Fruit fly (Drosophila melanogaster): Measurements from ENCODE around the gene rod.

The rod gene

dm6 chr3R:31627186-31627585, 46.4 kb downstream of the rod start:
- TF ChIP-seq CG4496 (GFP tag; IDR thresholded peaks at IDR 0.05), result peak; percentile 25; the same call in 1 of the 3 replicates
- peak; percentile 51 for TF ChIP-seq Ets98B (GFP tag; IDR thresholded peaks at IDR 0.05)
- no peak for TF ChIP-seq CG34367 (tag; optimal IDR thresholded peaks at IDR 0.05)
- no peak for TF ChIP-seq Pif1B (GFP tag; optimal IDR thresholded peaks at IDR 0.05)
- TF ChIP-seq Pif1A (GFP tag; optimal IDR thresholded peaks at IDR 0.05), result no peak
- no peak for TF ChIP-seq CG10348 (GFP tag; IDR thresholded peaks at IDR 0.05)
- no peak for TF ChIP-seq EcR (GFP tag; optimal IDR thresholded peaks at IDR 0.05)
- TF ChIP-seq gl (tag; optimal IDR thresholded peaks at IDR 0.05), result no peak
- TF ChIP-seq CG9948 (tag; optimal IDR thresholded peaks at IDR 0.05), result no peak
- TF ChIP-seq Snoo (tag; optimal IDR thresholded peaks at IDR 0.05), result no peak
- peak; percentile 57; the same call in 1 of the 3 replicates for TF ChIP-seq fd96Ca (GFP tag; IDR thresholded peaks at IDR 0.05)
- no peak for TF ChIP-seq CG13204 (GFP tag; optimal IDR thresholded peaks at IDR 0.05)
- TF ChIP-seq CG12605 (GFP tag; IDR thresholded peaks at IDR 0.05), result no peak
- no peak for TF ChIP-seq CG8159 (tag; optimal IDR thresholded peaks at IDR 0.05)
- no peak for TF ChIP-seq rn (GFP tag; IDR thresholded peaks at IDR 0.05)
- no peak for TF ChIP-seq CG15710 (tag; optimal IDR thresholded peaks at IDR 0.05)
- TF ChIP-seq D1 (tag; optimal IDR thresholded peaks at IDR 0.05), result no peak
- TF ChIP-seq CG17806 (tag; optimal IDR thresholded peaks at IDR 0.05), result no peak
- TF ChIP-seq CG8301 (tag; optimal IDR thresholded peaks at IDR 0.05), result peak; percentile 0
- 0 out of 2 replicates have a peak, but pooled peaks have one; percentile 24 for TF ChIP-seq CG32121 (GFP tag; IDR thresholded peaks at IDR 0.05)
- no peak for TF ChIP-seq CG14655 (GFP tag; optimal IDR thresholded peaks at IDR 0.05)

- TF ChIP-seq CG4496 (GFP tag; IDR thresholded peaks at IDR 0.05) (0 out of 3 replicates have a peak, but pooled peaks have one; percentile 31), EcR (GFP tag; optimal IDR thresholded peaks at IDR 0.05) (no peak)
Measured at dm6 chr3R:31630376-31630775, 49.6 kb downstream of the rod start.

dm6 chr3R:31632316-31632715, 51.6 kb downstream of the rod start:
- TF ChIP-seq Ets98B (GFP tag; IDR thresholded peaks at IDR 0.05) (no peak), CG10348 (GFP tag; IDR thresholded peaks at IDR 0.05) (no peak), CG8301 (tag; optimal IDR thresholded peaks at IDR 0.05) (no peak), CG9948 (tag; optimal IDR thresholded peaks at IDR 0.05) (no peak), CG14655 (GFP tag; optimal IDR thresholded peaks at IDR 0.05) (no peak), CG12605 (GFP tag; IDR thresholded peaks at IDR 0.05) (no peak), Pif1B (GFP tag; optimal IDR thresholded peaks at IDR 0.05) (no peak), CG13204 (GFP tag; optimal IDR thresholded peaks at IDR 0.05) (no peak), Pif1A (GFP tag; optimal IDR thresholded peaks at IDR 0.05) (no peak), CG8159 (tag; optimal IDR thresholded peaks at IDR 0.05) (no peak), fd96Ca (GFP tag; IDR thresholded peaks at IDR 0.05) (no peak), CG4496 (GFP tag; IDR thresholded peaks at IDR 0.05) (no peak), D1 (tag; optimal IDR thresholded peaks at IDR 0.05) (no peak), gl (tag; optimal IDR thresholded peaks at IDR 0.05) (no peak), CG34367 (tag; optimal IDR thresholded peaks at IDR 0.05) (no peak)

- TF ChIP-seq gl (tag; optimal IDR thresholded peaks at IDR 0.05) (no peak), CG15710 (tag; optimal IDR thresholded peaks at IDR 0.05) (peak; percentile 8), CG10348 (GFP tag; IDR thresholded peaks at IDR 0.05) (no peak), CG13204 (GFP tag; optimal IDR thresholded peaks at IDR 0.05) (no peak), CG4496 (GFP tag; IDR thresholded peaks at IDR 0.05) (peak; percentile 48; the same call in 1 of the 3 replicates), CG32121 (GFP tag; IDR thresholded peaks at IDR 0.05) (no peak), CG8159 (tag; optimal IDR thresholded peaks at IDR 0.05) (peak; percentile 18), Pif1A (GFP tag; optimal IDR thresholded peaks at IDR 0.05) (no peak), Pif1B (GFP tag; optimal IDR thresholded peaks at IDR 0.05) (no peak), D1 (tag; optimal IDR thresholded peaks at IDR 0.05) (no peak), CG9948 (tag; optimal IDR thresholded peaks at IDR 0.05) (no peak), EcR (GFP tag; optimal IDR thresholded peaks at IDR 0.05) (no peak), CG12605 (GFP tag; IDR thresholded peaks at IDR 0.05) (no peak), fd96Ca (GFP tag; IDR thresholded peaks at IDR 0.05) (no peak), CG34367 (tag; optimal IDR thresholded peaks at IDR 0.05) (no peak)
Measured at dm6 chr3R:31636501-31636900, 55.8 kb downstream of the rod start.

Measured in whole organism, pupa.